Worm (Caenorhabditis elegans): ENCODE results near the gene gst-9.

Gene gst-9

ce11 chrII:4904277-4904676, 12.9 kb downstream of the gst-9 start (continued):
- TF ChIP-seq nhr-11 (tag; optimal IDR thresholded peaks at IDR 0.05): peak; percentile 71
- no peak for TF ChIP-seq zag-1 (tag; optimal IDR thresholded peaks at IDR 0.05)
- TF ChIP-seq ceh-20 (GFP tag; IDR thresholded peaks at IDR 0.05): peak; percentile 66; the same call in 1 of the 2 replicates
- peak; percentile 79 for TF ChIP-seq hmg-1.1 (GFP tag; IDR thresholded peaks at IDR 0.05)
- peak; percentile 80 for TF ChIP-seq mxl-3 (GFP tag; optimal IDR thresholded peaks at IDR 0.05)
- peak in 1 of 2 experiments; percentile 16 for TF ChIP-seq daf-16 (GFP tag; optimal IDR thresholded peaks at IDR 0.05)
- peak; percentile 64 for TF ChIP-seq daf-16 (tag; optimal IDR thresholded peaks at IDR 0.05)
- TF ChIP-seq hif-1 (tag; optimal IDR thresholded peaks at IDR 0.05): peak in 1 of 2 experiments; percentile 67
- peak; percentile 37; the same call in 1 of the 2 replicates for TF ChIP-seq pha-4 (GFP tag; IDR thresholded peaks at IDR 0.05)
- TF ChIP-seq pha-4 (tag; optimal IDR thresholded peaks at IDR 0.05): peak; percentile 23
- no peak for TF ChIP-seq madf-5 (GFP tag; IDR thresholded peaks at IDR 0.05)
- TF ChIP-seq Y5F2A.4 (GFP tag; optimal IDR thresholded peaks at IDR 0.05): no peak
- peak; percentile 68; the same call in 1 of the 2 replicates for TF ChIP-seq arid-1 (GFP tag; conservative IDR thresholded peaks at IDR 0.05)
- no peak for TF ChIP-seq ztf-11 (tag; optimal IDR thresholded peaks at IDR 0.05)
- TF ChIP-seq ctbp-1 (GFP tag; IDR thresholded peaks at IDR 0.05): peak; percentile 41; the same call in 1 of the 2 replicates
- TF ChIP-seq lir-3 (tag; optimal IDR thresholded peaks at IDR 0.05): no peak
- no peak for TF ChIP-seq spr-1 (tag; optimal IDR thresholded peaks at IDR 0.05)
- no peak for TF ChIP-seq egl-27 (tag; optimal IDR thresholded peaks at IDR 0.05)
- TF ChIP-seq nhr-28 (tag; optimal IDR thresholded peaks at IDR 0.05): peak; percentile 73
- no peak for TF ChIP-seq nhr-111 (GFP tag; optimal IDR thresholded peaks at IDR 0.05)
- no peak for TF ChIP-seq egl-43 (GFP tag; IDR thresholded peaks at IDR 0.05)
- TF ChIP-seq mdl-1 (tag; optimal IDR thresholded peaks at IDR 0.05): peak; percentile 37 to 86
- peak; percentile 78 for TF ChIP-seq mep-1 (tag; optimal IDR thresholded peaks at IDR 0.05)
- TF ChIP-seq hlh-30 (tag; optimal IDR thresholded peaks at IDR 0.05; ENCODE audit: insufficient read depth): peak; percentile 89
- TF ChIP-seq php-3 (GFP tag; IDR thresholded peaks at IDR 0.05): 0 out of 2 replicates have a peak, but pooled peaks have one; percentile 37
- no peak for TF ChIP-seq ceh-28 (tag; optimal IDR thresholded peaks at IDR 0.05)
- 0 out of 2 replicates have a peak, but pooled peaks have one; percentile 42 for TF ChIP-seq madf-9 (GFP tag; conservative IDR thresholded peaks at IDR 0.05)
- peak in 1 of 2 experiments; percentile 98 for TF ChIP-seq unc-62 (GFP tag; optimal IDR thresholded peaks at IDR 0.05 in 1 of 2)
- TF ChIP-seq unc-62 (tag; optimal IDR thresholded peaks at IDR 0.05): no peak
- 0 out of 2 replicates have a peak, but pooled peaks have one; percentile 11 for TF ChIP-seq set-16 (GFP tag; IDR thresholded peaks at IDR 0.05)
- 0 out of 2 replicates have a peak, but pooled peaks have one; percentile 37 for TF ChIP-seq T26A8.4 (GFP tag; IDR thresholded peaks at IDR 0.05)
- peak; percentile 75 for TF ChIP-seq dve-1 (tag; optimal IDR thresholded peaks at IDR 0.05; ENCODE audit: insufficient read depth)
- no peak for TF ChIP-seq zip-11 (GFP tag; IDR thresholded peaks at IDR 0.05)

- TF ChIP-seq lin-1 (GFP tag; IDR thresholded peaks at IDR 0.05): 0 out of 2 replicates have a peak, but pooled peaks have one; percentile 14
- peak; percentile 44 for TF ChIP-seq aha-1 (tag)
- TF ChIP-seq dmd-9 (GFP tag; IDR thresholded peaks at IDR 0.05): no peak
- no peak for TF ChIP-seq daf-16 (GFP tag; optimal IDR thresholded peaks at IDR 0.05)
- TF ChIP-seq daf-16 (tag; optimal IDR thresholded peaks at IDR 0.05): peak; percentile 62
- peak; percentile 28 for TF ChIP-seq pqm-1 (tag; optimal IDR thresholded peaks at IDR 0.05)
- peak; percentile 38 for TF ChIP-seq nhr-28 (tag; optimal IDR thresholded peaks at IDR 0.05)
- no peak for TF ChIP-seq lsy-2 (tag; optimal IDR thresholded peaks at IDR 0.05)
- TF ChIP-seq hlh-11 (tag; optimal IDR thresholded peaks at IDR 0.05): peak; percentile 5
- peak; percentile 81 for TF ChIP-seq php-3 (GFP tag; IDR thresholded peaks at IDR 0.05)
- TF ChIP-seq ztf-7 (tag; optimal IDR thresholded peaks at IDR 0.05): no peak
- TF ChIP-seq dmd-6 (GFP tag; IDR thresholded peaks at IDR 0.05): peak; percentile 28; the same call in 1 of the 2 replicates
- peak; percentile 5 for TF ChIP-seq dve-1 (tag; optimal IDR thresholded peaks at IDR 0.05; ENCODE audit: insufficient read depth)
Measured at ce11 chrII:4904778-4905177, 13.4 kb downstream of the gst-9 start, which contains the start of gene btbd-10. btbd-10 (plus strand) TSS chrII:4905008.

All from whole organism, L4 larva.